Fruit fly (Drosophila melanogaster) whole organism, wandering third instar larva: ENCODE results near the gene Cht7.

Experiments
- Dfd ChIP-seq: fragments of >200 bp; optimal IDR thresholded peaks from 2 replicates; lab custom pipeline; 2017; ENCODE audit warnings: missing biosample characterization, missing genetic modification characterization
- HLH106 ChIP-seq: fragments of 200-800 bp; optimal IDR thresholded peaks from 3 replicates; lab custom pipeline; 2019; ENCODE audit warnings: missing biosample characterization, mild to moderate bottlenecking, missing genetic modification characterization, moderate library complexity
- Hnf4 ChIP-seq: fragments of 200-800 bp; sonication (Bioruptor generic); optimal IDR thresholded peaks from 2 replicates; lab custom pipeline; 2016; ENCODE audit warnings: missing biosample characterization, mild to moderate bottlenecking, missing genetic modification characterization
- N ChIP-seq: fragments of >200 bp; optimal IDR thresholded peaks from 2 replicates; lab custom pipeline; 2018; ENCODE audit warnings: missing biosample characterization, missing external identifiers, missing genetic modification characterization
- OdsH ChIP-seq: fragments of 200-800 bp; sonication (Bioruptor generic); optimal IDR thresholded peaks from 2 replicates; lab custom pipeline; 2016; ENCODE audit warnings: missing biosample characterization, mild to moderate bottlenecking, missing genetic modification characterization
- Vsx2 ChIP-seq: fragments of 200-300, 225-300 bp; sonication (Bioruptor generic); optimal IDR thresholded peaks from 2 replicates; lab custom pipeline; 2018; ENCODE audit warnings: missing biosample characterization, missing genetic modification characterization; ENCODE audit not compliant: partially characterized antibody
- pan ChIP-seq: fragments of >200 bp; optimal IDR thresholded peaks from 2 replicates; lab custom pipeline; 2017
- psq ChIP-seq: fragments of 200-800 bp; sonication (Bioruptor generic); optimal IDR thresholded peaks from 3 replicates; lab custom pipeline; 2017; ENCODE audit warnings: missing biosample characterization, mild to moderate bottlenecking, missing genetic modification characterization, moderate library complexity

DNA sequence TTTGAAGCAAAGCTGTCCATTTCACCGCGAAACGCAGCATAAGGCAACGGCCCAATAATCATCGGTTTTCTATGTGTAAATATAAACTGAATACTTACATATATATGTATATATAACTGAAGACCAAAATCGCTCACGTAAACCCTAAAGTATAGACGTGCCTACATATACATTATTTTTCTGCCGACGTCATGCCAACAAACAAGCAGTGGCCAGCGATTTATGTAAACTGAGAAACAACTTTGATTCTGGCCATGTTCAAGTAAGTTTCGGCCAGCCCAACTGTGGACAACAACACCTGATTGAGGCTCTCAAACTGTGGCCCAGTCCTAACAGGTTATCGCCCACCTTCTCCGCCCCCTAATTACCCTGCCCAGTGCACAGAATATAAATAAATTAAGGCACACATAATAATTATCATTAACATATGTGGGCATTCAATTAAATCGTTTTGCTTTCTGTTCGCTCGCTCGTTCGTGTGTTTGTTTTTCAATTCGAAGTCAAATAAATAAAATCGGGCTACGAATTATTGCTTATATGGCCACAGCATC, 24.7 kb downstream of the Cht7 start:
- TF ChIP-seq HLH106 (no peak), Hnf4 (no peak), pan (lab: Kevin White, UChicago) (no peak), Vsx2 (GFP tag; lab: Kevin White, UChicago) (peak; percentile 49), Dfd (GFP tag; lab: Kevin White, UChicago) (no peak), N (GFP tag; lab: Kevin White, UChicago) (no peak), psq (no peak), OdsH (no peak)
